Fruit fly (Drosophila melanogaster) Kc167 (cell line): Measurements from ENCODE around the gene CG33252.

Source experiments
- Myc ChIP-seq: fragments of >200 bp; optimal IDR thresholded peaks from 2 replicates; lab custom pipeline; 2017; ENCODE audit warnings: missing external identifiers
- Sin3A ChIP-seq: fragments of >200 bp; optimal IDR thresholded peaks from 2 replicates; lab custom pipeline; 2018; ENCODE audit warnings: missing external identifiers
- h ChIP-seq: fragments of >200 bp; optimal IDR thresholded peaks from 3 replicates; lab custom pipeline; 2018; ENCODE audit warnings: missing external identifiers
- insv ChIP-seq: fragments of >200 bp; optimal IDR thresholded peaks from 3 replicates; lab custom pipeline; 2018; ENCODE audit warnings: missing external identifiers
- psq ChIP-seq: fragments of >200 bp; optimal IDR thresholded peaks from 2 replicates; lab custom pipeline; 2017; ENCODE audit warnings: missing external identifiers
- ttk ChIP-seq: sonication (Bioruptor generic); optimal IDR thresholded peaks from 2 replicates; lab custom pipeline; 2017; ENCODE audit warnings: missing external identifiers

The CG33252 gene

dm6 chrX:16909297-16909696 is 12.3 kb upstream of the CG33252 start:
- TF ChIP-seq ttk (lab: Kevin White, UChicago) (no peak), h (lab: Kevin White, UChicago) (no peak), psq (lab: Kevin White, UChicago) (no peak), Sin3A (no peak), insv (lab: Kevin White, UChicago) (no peak), Myc (lab: Kevin White, UChicago) (no peak)

dm6 chrX:16907675-16908074 is 10.7 kb upstream of the CG33252 start:
- TF ChIP-seq Sin3A (no peak), ttk (lab: Kevin White, UChicago) (no peak), Myc (lab: Kevin White, UChicago) (no peak), insv (lab: Kevin White, UChicago) (no peak), h (lab: Kevin White, UChicago) (no peak), psq (lab: Kevin White, UChicago) (no peak)

dm6 chrX:16907009-16907408 is 10.0 kb upstream of the CG33252 start:
- no peak for TF ChIP-seq ttk (lab: Kevin White, UChicago)
- TF ChIP-seq Sin3A = no peak
- TF ChIP-seq Myc (lab: Kevin White, UChicago) = no peak
- TF ChIP-seq psq (lab: Kevin White, UChicago) = no peak
- no peak for TF ChIP-seq insv (lab: Kevin White, UChicago)
- TF ChIP-seq h (lab: Kevin White, UChicago) = no peak

- TF ChIP-seq h (lab: Kevin White, UChicago) (no peak), Myc (lab: Kevin White, UChicago) (no peak), ttk (lab: Kevin White, UChicago) (no peak), insv (lab: Kevin White, UChicago) (no peak), psq (lab: Kevin White, UChicago) (no peak), Sin3A (no peak)
These were observed 9.1 kb upstream of the CG33252 start for dm6 chrX:16906065-16906464.

- no peak for TF ChIP-seq insv (lab: Kevin White, UChicago)
- no peak for TF ChIP-seq ttk (lab: Kevin White, UChicago)
- no peak for TF ChIP-seq Sin3A
- TF ChIP-seq psq (lab: Kevin White, UChicago) = no peak
- TF ChIP-seq h (lab: Kevin White, UChicago) = no peak
- TF ChIP-seq Myc (lab: Kevin White, UChicago) = no peak
These were observed 5.4 kb upstream of the CG33252 start for dm6 chrX:16902435-16902834.

dm6 chrX:16900283-16900682 is 3.3 kb upstream of the CG33252 start:
- TF ChIP-seq Myc (lab: Kevin White, UChicago) = no peak
- no peak for TF ChIP-seq Sin3A
- no peak for TF ChIP-seq ttk (lab: Kevin White, UChicago)
- TF ChIP-seq psq (lab: Kevin White, UChicago) = no peak
- no peak for TF ChIP-seq h (lab: Kevin White, UChicago)
- no peak for TF ChIP-seq insv (lab: Kevin White, UChicago)

- TF ChIP-seq ttk (lab: Kevin White, UChicago) (no peak), insv (lab: Kevin White, UChicago) (no peak), h (lab: Kevin White, UChicago) (no peak), Sin3A (no peak), Myc (lab: Kevin White, UChicago) (no peak), psq (lab: Kevin White, UChicago) (no peak)
These were observed 4.0 kb downstream of the CG33252 start for dm6 chrX:16893034-16893433.

dm6 chrX:16890599-16890998 is 6.4 kb downstream of the CG33252 start:
- no peak for TF ChIP-seq h (lab: Kevin White, UChicago)
- no peak for TF ChIP-seq Myc (lab: Kevin White, UChicago)
- no peak for TF ChIP-seq Sin3A
- TF ChIP-seq psq (lab: Kevin White, UChicago) = no peak
- TF ChIP-seq ttk (lab: Kevin White, UChicago) = no peak

- no peak for TF ChIP-seq Sin3A
- TF ChIP-seq ttk (lab: Kevin White, UChicago) = no peak
- TF ChIP-seq h (lab: Kevin White, UChicago) = no peak
- TF ChIP-seq Myc (lab: Kevin White, UChicago) = no peak
- TF ChIP-seq psq (lab: Kevin White, UChicago) = no peak
- no peak for TF ChIP-seq insv (lab: Kevin White, UChicago)
These were observed 7.5 kb downstream of the CG33252 start, which contains the start of gene CG13002 for dm6 chrX:16889510-16889909. CG13002 (plus strand) TSS chrX:16889810.

- TF ChIP-seq psq (lab: Kevin White, UChicago) (no peak), h (lab: Kevin White, UChicago) (no peak), insv (lab: Kevin White, UChicago) (no peak), ttk (lab: Kevin White, UChicago) (no peak), Sin3A (no peak), Myc (lab: Kevin White, UChicago) (no peak)
These were observed 10.4 kb downstream of the CG33252 start, which contains the start of the genes DENR and CG4880 for dm6 chrX:16886551-16886950. DENR (minus strand) TSS chrX:16886560. CG4880 (plus strand) TSS chrX:16886818.

- TF ChIP-seq h (lab: Kevin White, UChicago) (no peak), psq (lab: Kevin White, UChicago) (no peak), ttk (lab: Kevin White, UChicago) (no peak), insv (lab: Kevin White, UChicago) (no peak), Sin3A (no peak), Myc (lab: Kevin White, UChicago) (no peak)
These were observed 12.7 kb downstream of the CG33252 start, which contains the start of the genes Nprl2 and Polr3I for dm6 chrX:16884280-16884679. Nprl2 (minus strand) TSS chrX:16884365. Polr3I (plus strand) TSS chrX:16884581.

dm6 chrX:16881015-16881414 is 16.0 kb downstream of the CG33252 start, which contains the start of gene CG4872:
CG4872 (plus strand) TSS chrX:16881347.
- TF ChIP-seq psq (lab: Kevin White, UChicago) (no peak), h (lab: Kevin White, UChicago) (no peak)
